Worm (Caenorhabditis elegans): ENCODE measurements around the gene nhr-101.

- TF ChIP-seq unc-62 (GFP tag; optimal IDR thresholded peaks at IDR 0.05) (no peak), F33H1.4 (GFP tag; IDR thresholded peaks at IDR 0.05) (no peak), Y95B8A.8 (GFP tag; IDR thresholded peaks at IDR 0.05) (no peak)
Observed at ce11 chrV:11548914-11549406, 21.3 kb upstream of the nhr-101 start, which contains the start of the genes F38B7.17 and F38B7.3.

Measured in whole organism, young adult.